Worm (Caenorhabditis elegans) whole organism, young adult: ENCODE measurements around the gene T04F3.5.
A peak's percentile ranks its signal among the peaks of the same experiment; 100 is the strongest.

ENCODE experiments used
- C06A6.2 ChIP-seq: fragments of 200-800 bp; sonication (Bioruptor generic); conservative IDR thresholded peaks from 2 replicates; pipeline ENCODE4 v1.3.6; 2022; ENCODE audit warnings: missing genetic modification characterization, missing compliant biosample characterization
- F22D6.2 ChIP-seq: sonication (generic microtip); optimal IDR thresholded peaks from 2 replicates; lab custom pipeline; 2016; ENCODE audit warnings: mild to moderate bottlenecking, missing genetic modification characterization, missing compliant biosample characterization
- F49E8.2 ChIP-seq: sonication (generic microtip); optimal IDR thresholded peaks from 3 replicates; lab custom pipeline; 2017; ENCODE audit warnings: missing genetic modification characterization, mild to moderate bottlenecking, missing compliant biosample characterization, antibody characterized with exemption, moderate library complexity; ENCODE audit not compliant: insufficient read depth
- K11D2.4 ChIP-seq: fragments of 200-800 bp; sonication (Bioruptor generic); IDR thresholded peaks from 2 replicates; pipeline ENCODE4 v1.3.6; 2022; ENCODE audit warnings: missing genetic modification reagents, missing genetic modification characterization, missing compliant biosample characterization
- Y79H2A.3 ChIP-seq: fragments of 200-800 bp; sonication (Bioruptor generic); conservative IDR thresholded peaks from 2 replicates; pipeline ENCODE4 v1.3.6; 2022; ENCODE audit warnings: missing genetic modification reagents, missing genetic modification characterization, missing compliant biosample characterization
- ZK185.1 ChIP-seq: sonication (generic microtip); optimal IDR thresholded peaks from 2 replicates; lab custom pipeline; 2016; ENCODE audit warnings: mild to moderate bottlenecking, missing genetic modification characterization, missing compliant biosample characterization; ENCODE audit not compliant: poor library complexity, severe bottlenecking
- ama-1 ChIP-seq, 3 experiments: fragments of 150-350 bp in 1 of 3; sonication (generic microtip) in 2 of 3; optimal IDR thresholded peaks; 2 replicates each; lab custom pipeline; 2014 to 2018; ENCODE audit warnings: missing biosample characterization in 2 of 3, missing genetic modification characterization in 2 of 3, missing genetic modification reagents in 2 of 3
- aptf-3 ChIP-seq: fragments of 200-800 bp; sonication (Bioruptor generic); IDR thresholded peaks from 2 replicates; pipeline ENCODE4 v1.3.6; 2022; ENCODE audit warnings: missing genetic modification characterization, missing compliant biosample characterization
- atf-7 ChIP-seq: sonication (generic microtip); optimal IDR thresholded peaks from 2 replicates; lab custom pipeline; 2017; ENCODE audit warnings: mild to moderate bottlenecking, missing genetic modification characterization, missing compliant biosample characterization
- cebp-1 ChIP-seq, 2 experiments: fragments of 200-800 bp in 1 of 2; sonication (Bioruptor generic) in 1 of 2; sonication (generic microtip) in 1 of 2; IDR thresholded peaks in 1 of 2; optimal IDR thresholded peaks in 1 of 2; 2 replicates each; pipeline versions ENCODE4 v1.3.6 to Lab custom; 2017 to 2022; ENCODE audit warnings: missing compliant biosample characterization in 2 of 2, missing genetic modification characterization in 2 of 2, mild to moderate bottlenecking in 1 of 2, missing genetic modification reagents in 1 of 2, moderate library complexity in 1 of 2
- cebp-2 ChIP-seq: fragments of 200-800 bp; sonication (Bioruptor generic); IDR thresholded peaks from 2 replicates; pipeline ENCODE4 v1.3.6; 2022; ENCODE audit warnings: missing genetic modification characterization, missing compliant biosample characterization
- chd-7 ChIP-seq: sonication (generic microtip); optimal IDR thresholded peaks from 2 replicates; lab custom pipeline; 2016; ENCODE audit warnings: mild to moderate bottlenecking, missing genetic modification characterization, moderate library complexity, missing compliant biosample characterization
- die-1 ChIP-seq: sonication (generic microtip); optimal IDR thresholded peaks from 2 replicates; lab custom pipeline; 2016; ENCODE audit warnings: missing genotype, mild to moderate bottlenecking, missing genetic modification characterization, missing compliant biosample characterization
- egl-44 ChIP-seq: fragments of 200-800 bp; sonication (Bioruptor generic); IDR thresholded peaks from 2 replicates; pipeline ENCODE4 v1.3.6; 2022; ENCODE audit warnings: missing genetic modification reagents, missing genetic modification characterization, missing compliant biosample characterization
- ets-4 ChIP-seq: fragments of 200-800 bp; sonication (Bioruptor generic); optimal IDR thresholded peaks from 2 replicates; lab custom pipeline; 2018; ENCODE audit warnings: mild to moderate bottlenecking, missing genetic modification characterization, missing compliant biosample characterization
- fkh-3 ChIP-seq: sonication (generic microtip); optimal IDR thresholded peaks from 2 replicates; lab custom pipeline; 2016; ENCODE audit warnings: mild to moderate bottlenecking, missing genetic modification characterization, missing compliant biosample characterization
- gei-17 ChIP-seq: fragments of 200-800 bp; sonication (Bioruptor generic); optimal IDR thresholded peaks from 2 replicates; lab custom pipeline; 2018; ENCODE audit warnings: mild to moderate bottlenecking, missing genetic modification characterization, missing compliant biosample characterization
- hmg-1.2 ChIP-seq: fragments of 200-800 bp; sonication (Bioruptor generic); IDR thresholded peaks from 2 replicates; pipeline ENCODE4 v1.3.6; 2022; ENCODE audit warnings: missing genetic modification reagents, missing genetic modification characterization, missing compliant biosample characterization
- let-607 ChIP-seq, 2 experiments: fragments of 200-800 bp in 1 of 2; sonication (Bioruptor generic) in 1 of 2; sonication (generic microtip) in 1 of 2; optimal IDR thresholded peaks; 2 replicates each; lab custom pipeline; 2016 to 2018; ENCODE audit warnings: mild to moderate bottlenecking in 2 of 2, missing compliant biosample characterization in 2 of 2, missing genetic modification characterization in 2 of 2, moderate library complexity in 2 of 2, missing genotype in 1 of 2
- lin-26 ChIP-seq: fragments of 200-800 bp; sonication (Bioruptor generic); IDR thresholded peaks from 2 replicates; pipeline ENCODE4 v1.3.6; 2022; ENCODE audit warnings: missing genetic modification reagents, missing genetic modification characterization, missing compliant biosample characterization
- lin-40 ChIP-seq: sonication (generic microtip); optimal IDR thresholded peaks from 2 replicates; lab custom pipeline; 2016; ENCODE audit warnings: missing genetic modification characterization, mild to moderate bottlenecking, missing compliant biosample characterization, missing genotype, missing genetic modification reagents
- madf-3 ChIP-seq: fragments of 200-800 bp; sonication (Bioruptor generic); IDR thresholded peaks from 2 replicates; pipeline ENCODE4 v1.3.6; 2022; ENCODE audit warnings: missing genetic modification reagents, missing genetic modification characterization, missing compliant biosample characterization
- nfya-1 ChIP-seq: sonication (generic microtip); optimal IDR thresholded peaks from 2 replicates; lab custom pipeline; 2017; ENCODE audit warnings: antibody characterized with exemption, missing compliant biosample characterization, missing genetic modification characterization, borderline replicate concordance; ENCODE audit not compliant: insufficient read depth
- nhr-120 ChIP-seq: fragments of 200-800 bp; sonication (Bioruptor generic); IDR thresholded peaks from 2 replicates; pipeline ENCODE4 v1.3.6; 2022; ENCODE audit warnings: missing genetic modification characterization, missing compliant biosample characterization
- nhr-80 ChIP-seq: sonication (generic microtip); optimal IDR thresholded peaks from 2 replicates; lab custom pipeline; 2016; ENCODE audit warnings: missing genetic modification characterization, missing compliant biosample characterization
- nhr-90 ChIP-seq: sonication (generic microtip); optimal IDR thresholded peaks from 2 replicates; lab custom pipeline; 2016; ENCODE audit warnings: missing genotype, mild to moderate bottlenecking, missing genetic modification characterization, missing compliant biosample characterization
- pha-4 ChIP-seq: fragments of 150-350 bp; sonication (generic microtip); optimal IDR thresholded peaks from 2 replicates; lab custom pipeline; 2014; ENCODE audit warnings: missing biosample characterization, missing genetic modification reagents, missing genetic modification characterization
- snpc-1.3 ChIP-seq: sonication (generic microtip); optimal IDR thresholded peaks from 2 replicates; lab custom pipeline; 2017; ENCODE audit warnings: missing genetic modification characterization, mild to moderate bottlenecking, missing compliant biosample characterization, antibody characterized with exemption, moderate library complexity, missing genotype, missing genetic modification reagents; ENCODE audit not compliant: insufficient read depth
- somi-1 ChIP-seq: fragments of 200-800 bp; sonication (Bioruptor generic); optimal IDR thresholded peaks from 2 replicates; lab custom pipeline; 2018; ENCODE audit warnings: mild to moderate bottlenecking, missing genetic modification characterization, missing compliant biosample characterization
- tbp1 ChIP-seq: fragments of 200-800 bp; sonication (Bioruptor generic); optimal IDR thresholded peaks from 2 replicates; lab custom pipeline; 2018; ENCODE audit warnings: mild to moderate bottlenecking, missing genetic modification characterization, missing compliant biosample characterization
- xnd-1 ChIP-seq: sonication (generic microtip); optimal IDR thresholded peaks from 2 replicates; lab custom pipeline; 2016; ENCODE audit warnings: missing genotype, missing genetic modification reagents, missing genetic modification characterization, missing compliant biosample characterization
- zfh-2 ChIP-seq: fragments of 200-800 bp; sonication (Bioruptor generic); conservative IDR thresholded peaks from 2 replicates; pipeline ENCODE4 v1.3.6; 2022; ENCODE audit warnings: missing genetic modification reagents, missing genetic modification characterization, missing compliant biosample characterization
- ztf-26 ChIP-seq: sonication (generic microtip); optimal IDR thresholded peaks from 2 replicates; lab custom pipeline; 2017; ENCODE audit warnings: missing genetic modification characterization, missing compliant biosample characterization

Gene T04F3.5

DNA sequence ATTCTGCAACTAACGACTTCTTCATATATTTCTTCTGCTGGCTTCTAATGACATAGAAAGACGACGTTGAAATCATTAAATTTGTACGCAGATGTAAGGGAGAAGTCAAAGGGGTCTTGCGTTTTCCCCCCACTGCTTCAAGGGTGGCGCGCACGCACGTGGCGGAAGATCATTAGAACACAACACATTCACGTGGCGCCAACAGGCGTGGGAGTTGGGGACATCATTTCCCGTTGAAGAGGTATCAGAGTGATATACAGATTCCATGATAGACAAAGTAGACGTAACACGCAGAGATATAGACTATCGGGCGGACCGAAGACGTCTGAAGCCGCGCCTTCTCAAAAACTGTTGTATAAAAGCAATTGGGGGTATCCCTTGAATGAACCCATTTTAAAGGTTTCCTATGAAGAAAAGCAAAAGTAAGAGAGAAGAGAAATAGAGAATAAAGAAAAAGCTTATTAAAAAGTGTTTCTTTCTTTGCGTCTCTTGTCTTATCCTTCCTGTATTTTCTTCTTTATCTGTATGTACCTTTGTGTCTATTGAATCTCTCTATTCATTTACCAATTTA is 38.9 kb downstream of the T04F3.5 start (continued):
- TF ChIP-seq cebp-1 (GFP tag; IDR thresholded peaks at IDR 0.05; lab: Robert Waterston, UW) (no peak), cebp-1 (tag; optimal IDR thresholded peaks at IDR 0.05; lab: Kevin White, UChicago) (peak; percentile 3), K11D2.4 (GFP tag; lab: Robert Waterston, UW) (no peak), madf-3 (GFP tag; lab: Robert Waterston, UW) (0 out of 2 replicates have a peak, but pooled peaks have one; percentile 19), ztf-26 (tag; lab: Kevin White, UChicago) (peak; percentile 91), ZK185.1 (tag; lab: Kevin White, UChicago) (no peak), cebp-2 (GFP tag; lab: Robert Waterston, UW) (no peak), egl-44 (GFP tag; lab: Robert Waterston, UW) (peak; percentile 18; the same call in 1 of the 2 replicates), ets-4 (GFP tag; lab: Kevin White, UChicago) (no peak), xnd-1 (no peak), nhr-120 (GFP tag; lab: Robert Waterston, UW) (no peak), nhr-90 (no peak), fkh-3 (no peak)

DNA sequence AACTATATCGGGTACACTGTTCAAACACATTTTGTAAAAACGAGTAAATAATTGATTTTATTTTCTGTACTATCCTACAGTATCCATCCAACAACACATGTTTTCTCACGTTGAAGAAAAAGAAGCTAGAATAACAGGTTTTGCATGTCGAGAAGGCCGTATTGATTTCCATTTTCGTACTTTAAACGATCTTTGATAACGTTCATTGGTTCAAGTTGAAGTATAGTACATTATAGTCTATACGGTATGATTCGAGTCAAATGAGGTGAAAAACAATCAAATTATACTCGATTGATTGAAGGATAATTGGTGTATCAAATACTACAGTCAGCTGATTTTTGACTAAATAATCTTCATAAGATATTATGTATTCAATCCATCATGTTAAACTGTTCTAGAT is 40.0 kb downstream of the T04F3.5 start:
- TF ChIP-seq F49E8.2 (tag; lab: Kevin White, UChicago) (no peak), zfh-2 (no peak), snpc-1.3 (tag; lab: Kevin White, UChicago) (no peak), ama-1 (optimal IDR thresholded peaks at IDR 0.05; lab: Kevin White, UChicago) (no peak), ama-1 (GFP tag; optimal IDR thresholded peaks at IDR 0.05; lab: Kevin White, UChicago) (no peak), pha-4 (tag; lab: Kevin White, UChicago) (no peak)

DNA sequence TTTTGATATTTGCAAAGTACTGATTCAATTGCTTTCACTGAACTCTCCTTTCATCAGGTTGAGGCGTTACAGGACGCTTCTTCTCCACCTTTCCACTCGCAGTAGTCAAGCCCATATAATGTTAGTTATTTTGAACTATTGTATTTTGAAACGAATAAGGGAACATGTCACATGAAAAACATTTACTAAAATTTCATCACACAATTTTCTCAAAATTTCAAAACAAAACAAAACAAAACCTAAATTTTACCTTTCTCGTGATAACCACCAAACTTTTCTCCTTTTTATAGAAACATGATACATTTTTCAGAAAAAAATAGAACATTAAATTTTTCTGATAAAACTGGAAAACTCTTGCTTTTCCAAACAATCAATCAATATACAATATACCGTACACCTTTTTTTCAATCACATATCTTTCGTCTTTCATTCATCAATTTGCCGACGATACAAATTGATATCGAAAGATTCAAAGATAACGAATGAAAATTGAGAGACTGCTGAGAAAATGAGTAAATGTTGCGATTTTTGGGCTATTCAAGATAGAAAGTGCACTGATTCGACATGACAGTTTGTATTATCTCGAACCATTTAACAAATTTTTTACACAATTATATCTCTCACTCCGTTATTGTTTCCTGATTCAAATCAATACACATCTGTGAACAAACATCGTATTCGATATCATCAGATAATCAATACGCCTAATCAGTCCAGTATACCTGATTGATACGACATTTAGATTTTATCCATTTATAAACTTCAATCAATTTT is 40.8 kb downstream of the T04F3.5 start:
- TF ChIP-seq nfya-1 (no peak), lin-40 (tag; lab: Kevin White, UChicago) (peak; percentile 21), cebp-1 (GFP tag; IDR thresholded peaks at IDR 0.05; lab: Robert Waterston, UW) (no peak), cebp-1 (tag; optimal IDR thresholded peaks at IDR 0.05; lab: Kevin White, UChicago) (peak; percentile 39), ztf-26 (tag; lab: Kevin White, UChicago) (peak; percentile 12)

DNA sequence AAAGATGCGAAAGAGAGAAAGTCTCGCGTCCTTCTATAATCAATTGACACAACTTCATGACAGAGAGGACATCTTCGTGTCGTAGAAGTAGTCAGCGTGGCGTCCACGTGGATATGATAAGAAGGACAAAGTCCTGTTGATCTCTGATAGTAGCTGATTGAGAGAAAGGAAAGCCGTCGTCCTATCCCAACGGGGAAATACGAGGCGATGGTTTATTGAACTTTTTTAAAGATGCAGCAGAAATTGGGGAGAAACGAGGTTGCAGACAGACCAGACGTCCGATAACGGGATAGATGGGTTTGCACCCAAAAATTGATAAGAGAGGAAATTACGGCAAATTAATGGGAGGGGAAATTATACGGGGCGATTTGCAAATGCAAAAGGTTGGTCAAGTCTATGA is 42.0 kb downstream of the T04F3.5 start:
- peak; percentile 76 for TF ChIP-seq lin-40 (tag; lab: Kevin White, UChicago)
- TF ChIP-seq aptf-3 (GFP tag; lab: Robert Waterston, UW): no peak
- peak; percentile 95 for TF ChIP-seq somi-1 (GFP tag; lab: Kevin White, UChicago)
- TF ChIP-seq nhr-80 (tag; lab: Kevin White, UChicago): peak; percentile 63
- no peak for TF ChIP-seq Y79H2A.3
- TF ChIP-seq atf-7: peak; percentile 59
- peak; percentile 58; the same call in 1 of the 2 replicates for TF ChIP-seq lin-26 (GFP tag; lab: Robert Waterston, UW)
- TF ChIP-seq die-1: peak; percentile 51
- peak; percentile 91 for TF ChIP-seq ztf-26 (tag; lab: Kevin White, UChicago)
- peak; percentile 37 for TF ChIP-seq chd-7
- TF ChIP-seq gei-17 (GFP tag; lab: Kevin White, UChicago): no peak
- peak; percentile 4 for TF ChIP-seq F22D6.2 (tag; lab: Kevin White, UChicago)
- TF ChIP-seq hmg-1.2 (GFP tag; lab: Robert Waterston, UW): no peak
- TF ChIP-seq K11D2.4 (GFP tag; lab: Robert Waterston, UW): peak; percentile 49; the same call in 1 of the 2 replicates
- peak in 1 of 2 experiments; percentile 24 for TF ChIP-seq let-607 (tag; optimal IDR thresholded peaks at IDR 0.05; lab: Kevin White, UChicago)
- TF ChIP-seq cebp-1 (GFP tag; IDR thresholded peaks at IDR 0.05; lab: Robert Waterston, UW): no peak
- TF ChIP-seq cebp-1 (tag; optimal IDR thresholded peaks at IDR 0.05; lab: Kevin White, UChicago): peak; percentile 28
- TF ChIP-seq C06A6.2 (GFP tag; lab: Robert Waterston, UW): peak; percentile 60; the same call in 1 of the 2 replicates
- peak; percentile 15 for TF ChIP-seq tbp1
